Worm (Caenorhabditis elegans) whole organism, midembryonic: ENCODE measurements around the gene hum-2.
"Not testable (repeated sequence)": the region's sequence is repeated elsewhere in the genome, so short reads cannot be mapped to it uniquely, and the experiment has no call there.

Experiments used
- T22C8.4 ChIP-seq: fragments of 200-800 bp; sonication (Bioruptor generic); IDR thresholded peaks from 2 replicates; pipeline ENCODE4 v1.3.6; 2022; ENCODE audit warnings: missing genetic modification characterization, missing compliant biosample characterization
- cog-1 ChIP-seq: sonication (generic microtip); optimal IDR thresholded peaks from 2 replicates; lab custom pipeline; 2016; ENCODE audit warnings: missing genetic modification characterization, missing compliant biosample characterization
- flt-1 ChIP-seq: fragments of 200-800 bp; sonication (Bioruptor generic); IDR thresholded peaks from 2 replicates; pipeline ENCODE4 v1.3.6; 2022; ENCODE audit warnings: missing genetic modification characterization, missing compliant biosample characterization
- klf-2 ChIP-seq: fragments of 200-800 bp; sonication (Bioruptor generic); conservative IDR thresholded peaks from 2 replicates; pipeline ENCODE4 v1.3.6; 2022; ENCODE audit warnings: missing genetic modification reagents, missing genetic modification characterization, missing compliant biosample characterization
- med-1 ChIP-seq: sonication (generic microtip); optimal IDR thresholded peaks from 2 replicates; lab custom pipeline; 2017; ENCODE audit warnings: missing genetic modification characterization, mild to moderate bottlenecking, missing compliant biosample characterization, antibody characterized with exemption, missing genetic modification reagents; ENCODE audit not compliant: insufficient read depth
- ref-1 ChIP-seq: fragments of 200-800 bp; sonication (Bioruptor generic); conservative IDR thresholded peaks from 2 replicates; pipeline ENCODE4 v1.3.6; 2022; ENCODE audit warnings: missing genetic modification reagents, missing genetic modification characterization, missing compliant biosample characterization
- tab-1 ChIP-seq: fragments of 200-800 bp; sonication (Bioruptor generic); IDR thresholded peaks from 2 replicates; pipeline ENCODE4 v1.3.6; 2022; ENCODE audit warnings: missing genetic modification characterization, missing compliant biosample characterization
- ztf-23 ChIP-seq: fragments of 200-800 bp; sonication (Bioruptor generic); IDR thresholded peaks from 2 replicates; pipeline ENCODE4 v1.3.6; 2022; ENCODE audit warnings: missing genetic modification reagents, missing genetic modification characterization, missing compliant biosample characterization
- ztf-29 ChIP-seq: fragments of 200-800 bp; sonication (Bioruptor generic); IDR thresholded peaks from 2 replicates; pipeline ENCODE4 v1.3.6; 2022; ENCODE audit warnings: missing genetic modification reagents, missing genetic modification characterization, missing compliant biosample characterization

The hum-2 gene

ce11 chrV:9378335-9378734, 7.6 kb upstream of the hum-2 start, which contains the start of gene E02C12.10:
Gene E02C12.10 (minus strand): TSS chrV:9378409.
- no peak for TF ChIP-seq cog-1 (tag; lab: Kevin White, UChicago)
- no peak for TF ChIP-seq ztf-23 (GFP tag; lab: Robert Waterston, UW)
- no peak for TF ChIP-seq med-1 (GFP tag; lab: Kevin White, UChicago)
- TF ChIP-seq klf-2 (GFP tag; lab: Robert Waterston, UW) = no peak
- TF ChIP-seq flt-1 (GFP tag; lab: Robert Waterston, UW) = no peak
- no peak for TF ChIP-seq ztf-29 (GFP tag; lab: Robert Waterston, UW)

ce11 chrV:9379808-9380207, 6.2 kb upstream of the hum-2 start, which contains the start of gene E02C12.11:
Gene E02C12.11 (minus strand): TSS chrV:9379908.
- not testable (repeated sequence) for TF ChIP-seq ztf-29 (GFP tag; lab: Robert Waterston, UW); flt-1 (GFP tag; lab: Robert Waterston, UW); cog-1 (tag; lab: Kevin White, UChicago)

DNA sequence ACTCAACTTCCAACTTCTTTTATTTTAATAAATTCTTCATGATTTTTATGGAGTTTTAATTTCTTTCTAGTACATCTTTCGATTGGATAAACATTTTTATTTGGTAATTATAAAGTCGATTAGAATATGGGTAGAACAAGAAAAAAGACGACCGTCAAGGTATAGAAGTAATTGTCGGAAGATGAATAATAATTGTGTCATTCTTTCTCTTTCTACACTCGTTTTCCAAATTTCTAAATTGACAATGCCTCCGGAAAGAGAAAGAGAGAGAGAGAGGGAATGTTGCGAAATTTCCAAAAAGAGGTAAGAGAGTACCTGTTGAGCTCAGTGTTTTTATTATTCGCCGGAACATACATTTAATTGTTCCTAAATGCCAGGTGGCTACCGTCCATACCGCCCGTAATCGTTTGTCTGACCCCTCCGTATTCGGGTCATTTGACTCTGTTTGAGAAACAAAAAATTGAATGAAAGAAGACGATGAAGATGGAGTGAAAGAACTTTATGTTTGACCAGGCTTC, 4.1 kb upstream of the hum-2 start, which contains the start of gene E02C12.12:
Gene E02C12.12, minus strand, starts transcription at position 468 of the 518 bp plus-strand sequence.
- TF ChIP-seq ztf-29 (GFP tag; lab: Robert Waterston, UW) (no peak), cog-1 (tag; lab: Kevin White, UChicago) (no peak), ztf-23 (GFP tag; lab: Robert Waterston, UW) (no peak), ref-1 (GFP tag; lab: Robert Waterston, UW) (no peak), flt-1 (GFP tag; lab: Robert Waterston, UW) (no peak), T22C8.4 (GFP tag; lab: Robert Waterston, UW) (no peak), med-1 (GFP tag; lab: Kevin White, UChicago) (no peak), tab-1 (no peak), klf-2 (GFP tag; lab: Robert Waterston, UW) (no peak)

ce11 chrV:9382538-9383328, 3.2 kb upstream of the hum-2 start:
- no peak for TF ChIP-seq ztf-23 (GFP tag; lab: Robert Waterston, UW)
- no peak for TF ChIP-seq tab-1
- TF ChIP-seq ref-1 (GFP tag; lab: Robert Waterston, UW) = no peak
- TF ChIP-seq flt-1 (GFP tag; lab: Robert Waterston, UW) = no peak
- peak; percentile 49; the same call in 1 of the 2 replicates for TF ChIP-seq T22C8.4 (GFP tag; lab: Robert Waterston, UW)
- no peak for TF ChIP-seq cog-1 (tag; lab: Kevin White, UChicago)

DNA sequence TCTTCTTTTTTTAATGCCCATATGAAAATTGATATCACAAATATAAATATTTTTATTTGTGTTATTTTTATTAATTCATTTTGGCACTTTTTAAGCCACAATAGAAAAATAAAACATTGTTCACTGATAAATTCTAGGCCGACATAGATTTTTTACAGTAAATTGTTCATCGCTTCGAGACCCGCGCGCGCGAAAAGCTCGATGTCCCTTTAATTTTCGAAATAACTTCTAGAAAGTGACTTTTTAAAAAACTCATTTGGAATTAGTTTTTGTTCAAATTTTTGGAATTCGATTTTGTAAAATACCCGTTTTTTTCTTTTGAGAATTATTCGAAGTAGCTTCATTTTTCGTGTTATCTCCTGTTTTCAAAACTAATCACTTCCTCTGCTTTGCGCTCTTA, 1.6 kb upstream of the hum-2 start:
- no peak for TF ChIP-seq ztf-29 (GFP tag; lab: Robert Waterston, UW)
- TF ChIP-seq T22C8.4 (GFP tag; lab: Robert Waterston, UW) = no peak
- no peak for TF ChIP-seq med-1 (GFP tag; lab: Kevin White, UChicago)
- TF ChIP-seq flt-1 (GFP tag; lab: Robert Waterston, UW) = no peak
- no peak for TF ChIP-seq tab-1

ce11 chrV:9384949-9385348, 1.0 kb upstream of the hum-2 start:
- TF ChIP-seq tab-1 = no peak
- no peak for TF ChIP-seq cog-1 (tag; lab: Kevin White, UChicago)
- no peak for TF ChIP-seq ref-1 (GFP tag; lab: Robert Waterston, UW)
- no peak for TF ChIP-seq med-1 (GFP tag; lab: Kevin White, UChicago)
- TF ChIP-seq ztf-23 (GFP tag; lab: Robert Waterston, UW) = no peak
- TF ChIP-seq T22C8.4 (GFP tag; lab: Robert Waterston, UW) = no peak
- TF ChIP-seq klf-2 (GFP tag; lab: Robert Waterston, UW) = no peak
- TF ChIP-seq ztf-29 (GFP tag; lab: Robert Waterston, UW) = no peak
- no peak for TF ChIP-seq flt-1 (GFP tag; lab: Robert Waterston, UW)

DNA sequence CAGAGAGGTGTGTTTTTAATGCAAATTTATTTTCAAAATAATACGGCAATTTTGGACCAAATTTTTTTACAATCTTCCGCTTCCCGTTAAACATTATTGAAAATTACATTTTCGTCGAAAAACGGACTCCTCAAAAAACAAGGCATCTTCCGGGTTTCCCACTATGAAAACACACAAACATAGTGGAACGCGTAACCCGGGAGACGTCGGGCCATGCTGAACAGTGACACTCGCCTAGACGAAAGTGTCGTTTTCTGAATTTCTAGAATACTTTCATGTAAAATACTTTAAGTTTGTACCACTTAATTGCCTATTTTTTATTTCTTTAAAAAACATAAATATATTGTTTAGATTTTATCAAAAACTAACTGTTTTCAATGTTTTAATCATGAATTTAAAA, 6.0 kb downstream of the hum-2 start:
- TF ChIP-seq flt-1 (GFP tag; lab: Robert Waterston, UW) (no peak), med-1 (GFP tag; lab: Kevin White, UChicago) (no peak), T22C8.4 (GFP tag; lab: Robert Waterston, UW) (no peak), ztf-29 (GFP tag; lab: Robert Waterston, UW) (no peak), ref-1 (GFP tag; lab: Robert Waterston, UW) (no peak), tab-1 (no peak), klf-2 (GFP tag; lab: Robert Waterston, UW) (no peak), ztf-23 (GFP tag; lab: Robert Waterston, UW) (no peak), cog-1 (tag; lab: Kevin White, UChicago) (no peak)

DNA sequence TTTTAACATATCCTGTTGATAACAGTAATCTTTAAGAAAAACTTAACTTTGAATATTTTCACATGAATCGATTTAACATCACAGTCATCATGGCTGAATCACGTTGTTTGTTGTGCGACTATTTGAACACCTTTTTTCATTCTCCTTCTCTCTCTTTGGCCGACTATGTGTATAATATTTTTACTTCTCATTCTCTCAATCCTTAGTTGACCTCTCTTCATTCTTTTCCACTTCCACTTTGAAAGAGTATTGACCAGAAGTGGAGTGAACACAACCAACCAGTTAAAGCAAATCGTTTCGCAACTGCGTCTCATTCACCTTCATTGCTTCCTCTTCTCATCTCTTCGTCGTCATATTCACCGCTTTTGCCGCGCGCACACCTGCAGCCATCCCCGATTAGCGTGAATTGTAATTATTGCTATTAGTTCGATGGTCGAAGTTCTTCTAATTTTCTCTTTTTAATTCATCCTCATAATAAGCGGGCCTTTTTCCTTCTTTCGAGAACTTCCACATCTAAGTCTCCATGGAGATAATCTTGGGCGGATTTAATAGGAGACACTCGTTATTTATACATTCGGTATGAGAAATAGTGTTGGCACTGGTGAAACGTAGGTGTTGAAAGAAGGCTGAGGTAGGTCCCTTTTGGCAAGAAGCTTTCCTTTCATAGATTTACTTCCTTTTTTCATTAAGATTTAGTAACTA, 9.1 kb downstream of the hum-2 start:
- TF ChIP-seq ztf-29 (GFP tag; lab: Robert Waterston, UW) = no peak
- TF ChIP-seq klf-2 (GFP tag; lab: Robert Waterston, UW) = no peak
- no peak for TF ChIP-seq cog-1 (tag; lab: Kevin White, UChicago)
- no peak for TF ChIP-seq ztf-23 (GFP tag; lab: Robert Waterston, UW)
- TF ChIP-seq ref-1 (GFP tag; lab: Robert Waterston, UW) = no peak
- no peak for TF ChIP-seq T22C8.4 (GFP tag; lab: Robert Waterston, UW)
- TF ChIP-seq tab-1 = no peak
- no peak for TF ChIP-seq flt-1 (GFP tag; lab: Robert Waterston, UW)
- TF ChIP-seq med-1 (GFP tag; lab: Kevin White, UChicago) = no peak
